Fruit fly (Drosophila melanogaster): ENCODE results near the gene CalpC.

CalpC gene

dm6 chrX:16358670-16359320, 33.2 kb downstream of the CalpC start, which contains the start of the genes U2af50 and PIG-Q (continued):
- TF ChIP-seq CG1603 (tag; optimal IDR thresholded peaks at IDR 0.05) (peak; percentile 82), CG2120 (GFP tag; optimal IDR thresholded peaks at IDR 0.05) (peak; percentile 79), Bgb (GFP tag; IDR thresholded peaks at IDR 0.05; ENCODE audit: partially characterized antibody) (peak; percentile 34; the same call in 1 of the 2 replicates), CG12769 (tag; optimal IDR thresholded peaks at IDR 0.05) (no peak), B-H2 (GFP tag; optimal IDR thresholded peaks at IDR 0.05) (peak; percentile 89), NfI (GFP tag; optimal IDR thresholded peaks at IDR 0.05) (peak; percentile 93), Camta (GFP tag; optimal IDR thresholded peaks at IDR 0.05) (peak; percentile 57), CG6813 (GFP tag; optimal IDR thresholded peaks at IDR 0.05) (no peak), ato (GFP tag; IDR thresholded peaks at IDR 0.05; ENCODE audit: partially characterized antibody) (no peak), CG3995 (GFP tag; optimal IDR thresholded peaks at IDR 0.05) (peak; percentile 14), Lhr (GFP tag; optimal IDR thresholded peaks at IDR 0.05) (peak; percentile 67), CG8765 (GFP tag; IDR thresholded peaks at IDR 0.05) (peak; percentile 81), rib (GFP tag; IDR thresholded peaks at IDR 0.05) (peak; percentile 70), Scr (GFP tag; IDR thresholded peaks at IDR 0.05; ENCODE audit: partially characterized antibody) (peak; percentile 57), CG2129 (GFP tag; IDR thresholded peaks at IDR 0.05; ENCODE audit: partially characterized antibody) (no peak), nerfin-1 (tag; optimal IDR thresholded peaks at IDR 0.05) (peak; percentile 90), CG11085 (GFP tag; IDR thresholded peaks at IDR 0.05) (no peak; the same call in 1 of the 2 replicates), HLH3B (GFP tag; IDR thresholded peaks at IDR 0.05) (peak; percentile 91), dpn (GFP tag; optimal IDR thresholded peaks at IDR 0.05) (peak; percentile 59 to 91), ranshi (GFP tag; IDR thresholded peaks at IDR 0.05) (peak; percentile 89), D (optimal IDR thresholded peaks at IDR 0.05) (no peak), D (GFP tag; optimal IDR thresholded peaks at IDR 0.05) (peak; percentile 92), Usf (GFP tag; optimal IDR thresholded peaks at IDR 0.05) (peak; percentile 91), CG12391 (tag; optimal IDR thresholded peaks at IDR 0.05) (peak; percentile 96), CG6854 (GFP tag; optimal IDR thresholded peaks at IDR 0.05) (peak; percentile 79), Side (GFP tag; optimal IDR thresholded peaks at IDR 0.05) (peak; percentile 23), CG1832 (GFP tag; optimal IDR thresholded peaks at IDR 0.05) (no peak), CG3726 (GFP tag; IDR thresholded peaks at IDR 0.05) (peak; percentile 85; the same call in 1 of the 3 replicates), Eip74EF (GFP tag; optimal IDR thresholded peaks at IDR 0.05) (no peak), salm (tag; optimal IDR thresholded peaks at IDR 0.05) (peak; percentile 90), Hr51 (GFP tag; optimal IDR thresholded peaks at IDR 0.05) (peak; percentile 45 to 94), CG17802 (tag; optimal IDR thresholded peaks at IDR 0.05) (peak; percentile 76), Vsx1 (GFP tag; optimal IDR thresholded peaks at IDR 0.05) (no peak), Bteb2 (GFP tag; optimal IDR thresholded peaks at IDR 0.05) (peak; percentile 37), chinmo (GFP tag; IDR thresholded peaks at IDR 0.05; ENCODE audit: partially characterized antibody) (no peak), CG5953 (GFP tag; IDR thresholded peaks at IDR 0.05) (peak; percentile 68), CG17829 (tag; optimal IDR thresholded peaks at IDR 0.05) (peak; percentile 95), CG34224 (GFP tag; IDR thresholded peaks at IDR 0.05; ENCODE audit: partially characterized antibody) (no peak), CG11560 (tag; IDR thresholded peaks at IDR 0.05) (peak; percentile 73), CG31441 (GFP tag; IDR thresholded peaks at IDR 0.05) (no peak; the same call in 1 of the 2 replicates), Hr39 (optimal IDR thresholded peaks at IDR 0.05) (no peak), pzg (GFP tag; optimal IDR thresholded peaks at IDR 0.05) (peak; percentile 51), bab2 (GFP tag; optimal IDR thresholded peaks at IDR 0.05) (peak; percentile 71), wdn (GFP tag; IDR thresholded peaks at IDR 0.05) (peak; percentile 85), luna (GFP tag; optimal IDR thresholded peaks at IDR 0.05) (peak; percentile 17), CG8944 (GFP tag; optimal IDR thresholded peaks at IDR 0.05) (peak; percentile 65), CG32772 (GFP tag; IDR thresholded peaks at IDR 0.05) (no peak), CG9437 (GFP tag; optimal IDR thresholded peaks at IDR 0.05) (peak; percentile 90), Atf-2 (GFP tag; optimal IDR thresholded peaks at IDR 0.05) (peak; percentile 41)
